Fruit fly (Drosophila melanogaster) whole organism, embryonic: Measurements from ENCODE around the gene CG5815.

Experiments
- CG10147 ChIP-seq: fragments of 200-800 bp; sonication (Bioruptor generic); optimal IDR thresholded peaks from 2 replicates; lab custom pipeline; 2019; ENCODE audit warnings: missing biosample characterization, mild to moderate bottlenecking, missing genetic modification characterization, moderate library complexity
- CG10209 ChIP-seq: fragments of 200-800 bp; sonication (Bioruptor generic); optimal IDR thresholded peaks from 3 replicates; lab custom pipeline; 2017; ENCODE audit warnings: missing biosample characterization, mild to moderate bottlenecking, missing genetic modification characterization, missing genetic modification reagents
- CG10321 ChIP-seq: fragments of 200-800 bp; sonication (Bioruptor generic); IDR thresholded peaks from 2 replicates; pipeline ENCODE4 v1.3.6; 2022; ENCODE audit warnings: missing biosample characterization, missing genetic modification characterization
- CG10543 ChIP-seq: fragments of 200-800 bp; sonication (Bioruptor generic); optimal IDR thresholded peaks from 3 replicates; lab custom pipeline; 2017; ENCODE audit warnings: missing biosample characterization, mild to moderate bottlenecking, missing genetic modification characterization, moderate library complexity
- CG11456 ChIP-seq: fragments of 200-800 bp; sonication (Bioruptor generic); IDR thresholded peaks from 3 replicates; pipeline ENCODE4 v1.3.6; 2022; ENCODE audit warnings: missing biosample characterization, missing genetic modification characterization
- CG11504 ChIP-seq: fragments of 200-800 bp; sonication (Bioruptor generic); optimal IDR thresholded peaks from 3 replicates; lab custom pipeline; 2019; ENCODE audit warnings: missing biosample characterization, mild to moderate bottlenecking, missing genetic modification characterization, moderate library complexity
- CG12236 ChIP-seq: fragments of 200-800 bp; sonication (Bioruptor generic); optimal IDR thresholded peaks from 2 replicates; lab custom pipeline; 2016; ENCODE audit warnings: missing biosample characterization, missing genetic modification characterization
- CG14050 ChIP-seq: fragments of 200-800 bp; sonication (Bioruptor generic); IDR thresholded peaks from 3 replicates; pipeline ENCODE4 v1.3.6; 2022; ENCODE audit warnings: missing biosample characterization, missing genetic modification characterization
- CG14441 ChIP-seq: fragments of 200-800 bp; sonication (Bioruptor generic); IDR thresholded peaks from 2 replicates; pipeline ENCODE4 v1.3.6; 2022; ENCODE audit warnings: missing biosample characterization, missing genetic modification characterization
- CG16815 ChIP-seq: fragments of 200-800 bp; sonication (Bioruptor generic); optimal IDR thresholded peaks from 3 replicates; lab custom pipeline; 2017; ENCODE audit warnings: missing biosample characterization, mild to moderate bottlenecking, missing genetic modification characterization
- CG17186 ChIP-seq: fragments of 200-800 bp; sonication (Bioruptor generic); optimal IDR thresholded peaks from 3 replicates; lab custom pipeline; 2017; ENCODE audit warnings: missing biosample characterization, missing genetic modification reagents, missing genetic modification characterization
- CG2678 ChIP-seq: fragments of 200-800 bp; sonication (Bioruptor generic); optimal IDR thresholded peaks from 3 replicates; lab custom pipeline; 2019; ENCODE audit warnings: missing biosample characterization, mild to moderate bottlenecking, missing genetic modification characterization, moderate library complexity
- CG2712 ChIP-seq: fragments of 200-800 bp; optimal IDR thresholded peaks from 3 replicates; lab custom pipeline; 2019; ENCODE audit warnings: missing biosample characterization, mild to moderate bottlenecking, missing genetic modification characterization, moderate library complexity
- CG30431 ChIP-seq: fragments of 200-800 bp; sonication (Bioruptor generic); optimal IDR thresholded peaks from 2 replicates; lab custom pipeline; 2017; ENCODE audit warnings: missing biosample characterization, missing genetic modification characterization
- CG3065 ChIP-seq: fragments of 200-800 bp; sonication (Bioruptor generic); optimal IDR thresholded peaks from 2 replicates; lab custom pipeline; 2016; ENCODE audit warnings: missing biosample characterization, missing genetic modification characterization
- CG33213 ChIP-seq: fragments of 200-800 bp; sonication (Bioruptor generic); optimal IDR thresholded peaks from 3 replicates; lab custom pipeline; 2016; ENCODE audit warnings: missing biosample characterization, missing genetic modification characterization
- CG34224 ChIP-seq: fragments of 200-800 bp; sonication (Bioruptor generic); IDR thresholded peaks from 3 replicates; pipeline ENCODE4 v1.3.6; 2022; ENCODE audit warnings: missing biosample characterization, missing genetic modification characterization; ENCODE audit not compliant: partially characterized antibody
- CG3726 ChIP-seq: fragments of 200-800 bp; sonication (Bioruptor generic); IDR thresholded peaks from 3 replicates; pipeline ENCODE4, ENCODE4 v1.3.6; 2022; ENCODE audit warnings: missing biosample characterization, missing genetic modification characterization
- CG4424 ChIP-seq: fragments of 200-800 bp; sonication (Bioruptor generic); optimal IDR thresholded peaks from 3 replicates; lab custom pipeline; 2016; ENCODE audit warnings: missing biosample characterization, missing genetic modification characterization
- CG5953 ChIP-seq: fragments of 200-800 bp; sonication (Bioruptor generic); IDR thresholded peaks from 2 replicates; pipeline ENCODE4 v1.3.6; 2022; ENCODE audit warnings: missing biosample characterization, missing genetic modification characterization
- CG6254 ChIP-seq: fragments of 200-800 bp; sonication (Bioruptor generic); optimal IDR thresholded peaks from 3 replicates; lab custom pipeline; 2017; ENCODE audit warnings: mild to moderate bottlenecking, missing biosample characterization, missing genetic modification reagents, missing genetic modification characterization
- CG7745 ChIP-seq: fragments of 200-800 bp; sonication (Bioruptor generic); optimal IDR thresholded peaks from 2 replicates; lab custom pipeline; 2018; ENCODE audit warnings: missing biosample characterization, mild to moderate bottlenecking, missing genetic modification characterization, moderate library complexity
- CG8290 ChIP-seq, 3 experiments: fragments of 200-800 bp; sonication (Bioruptor generic); optimal IDR thresholded peaks; 2 replicates each; lab custom pipeline; 2016 to 2019; ENCODE audit warnings: missing biosample characterization in 3 of 3, missing genetic modification characterization in 3 of 3, mild to moderate bottlenecking in 2 of 3, moderate library complexity in 1 of 3
- Dek ChIP-seq: fragments of 200-800 bp; sonication (Bioruptor generic); optimal IDR thresholded peaks from 3 replicates; lab custom pipeline; 2019; ENCODE audit warnings: missing biosample characterization, mild to moderate bottlenecking, missing genetic modification characterization, moderate library complexity
- Dp ChIP-seq: fragments of 200-800 bp; sonication (Bioruptor generic); optimal IDR thresholded peaks from 2 replicates; lab custom pipeline; 2018; ENCODE audit warnings: missing biosample characterization, mild to moderate bottlenecking, missing genetic modification characterization, moderate library complexity
- Kr ChIP-seq: fragments of 200-800 bp; sonication (Bioruptor generic); optimal IDR thresholded peaks from 2 replicates; lab custom pipeline; 2017; ENCODE audit warnings: missing biosample characterization, mild to moderate bottlenecking, missing genetic modification characterization
- Sox100B ChIP-seq: fragments of 200-800 bp; sonication (Bioruptor generic); optimal IDR thresholded peaks from 3 replicates; lab custom pipeline; 2018; ENCODE audit warnings: missing biosample characterization, mild to moderate bottlenecking, missing genetic modification characterization
- Xrp1 ChIP-seq: fragments of 200-800 bp; sonication (Bioruptor generic); IDR thresholded peaks from 2 replicates; pipeline ENCODE4 v1.3.6; 2022; ENCODE audit warnings: missing biosample characterization, missing genetic modification characterization
- bab2 ChIP-seq: fragments of 200-800 bp; sonication (Bioruptor generic); optimal IDR thresholded peaks from 2 replicates; lab custom pipeline; 2016; ENCODE audit warnings: missing biosample characterization, missing genetic modification characterization
- bcd ChIP-seq: fragments of 200-800 bp; sonication (Bioruptor generic); optimal IDR thresholded peaks from 2 replicates; lab custom pipeline; 2017; ENCODE audit warnings: missing biosample characterization, mild to moderate bottlenecking, missing genetic modification characterization
- cato ChIP-seq: fragments of 200-800 bp; sonication (Bioruptor generic); optimal IDR thresholded peaks from 2 replicates; lab custom pipeline; 2016; ENCODE audit warnings: missing biosample characterization, missing genetic modification characterization, borderline replicate concordance
- croc ChIP-seq: fragments of 200-800 bp; sonication (Bioruptor generic); conservative IDR thresholded peaks from 3 replicates; pipeline ENCODE4 v1.3.6; 2022; ENCODE audit warnings: missing biosample characterization, missing genetic modification characterization
- ewg ChIP-seq: fragments of 200-800 bp; sonication (Bioruptor generic); optimal IDR thresholded peaks from 3 replicates; lab custom pipeline; 2017; ENCODE audit warnings: mild to moderate bottlenecking, missing biosample characterization, missing genetic modification reagents, missing genetic modification characterization
- fd3F ChIP-seq: fragments of 200-800 bp; sonication (Bioruptor generic); optimal IDR thresholded peaks from 2 replicates; lab custom pipeline; 2018; ENCODE audit warnings: missing biosample characterization, mild to moderate bottlenecking, missing genetic modification characterization, moderate library complexity
- gem ChIP-seq: fragments of 200-800 bp; sonication (Bioruptor generic); optimal IDR thresholded peaks from 2 replicates; lab custom pipeline; 2019; ENCODE audit warnings: missing biosample characterization, mild to moderate bottlenecking, missing genetic modification characterization, moderate library complexity
- gfzf ChIP-seq: fragments of 200-800 bp; sonication (Bioruptor generic); optimal IDR thresholded peaks from 2 replicates; lab custom pipeline; 2016; ENCODE audit warnings: missing biosample characterization, mild to moderate bottlenecking, missing genetic modification characterization, moderate library complexity
- grn ChIP-seq: fragments of 200-800 bp; sonication (Bioruptor generic); optimal IDR thresholded peaks from 3 replicates; lab custom pipeline; 2017; ENCODE audit warnings: missing biosample characterization, missing genetic modification characterization
- lab ChIP-seq: fragments of 200-800 bp; sonication (Bioruptor generic); optimal IDR thresholded peaks from 3 replicates; lab custom pipeline; 2017; ENCODE audit warnings: missing biosample characterization, missing genetic modification characterization, mild to moderate bottlenecking, moderate library complexity, missing genetic modification reagents
- lilli ChIP-seq: fragments of 200-800 bp; sonication (Bioruptor generic); optimal IDR thresholded peaks from 3 replicates; lab custom pipeline; 2016; ENCODE audit warnings: missing biosample characterization, missing genetic modification characterization
- nom ChIP-seq: fragments of 200-800 bp; sonication (Bioruptor generic); optimal IDR thresholded peaks from 2 replicates; lab custom pipeline; 2017; ENCODE audit warnings: missing biosample characterization, missing genetic modification characterization, mild to moderate bottlenecking, moderate library complexity, missing genetic modification reagents
- pb ChIP-seq: fragments of 200-800 bp; sonication (Bioruptor generic); optimal IDR thresholded peaks from 3 replicates; lab custom pipeline; 2016; ENCODE audit warnings: missing biosample characterization, missing genetic modification characterization
- repo ChIP-seq: fragments of 200-800 bp; sonication (Bioruptor generic); optimal IDR thresholded peaks from 2 replicates; lab custom pipeline; 2016; ENCODE audit warnings: missing biosample characterization, missing genetic modification characterization
- salm ChIP-seq: fragments of 200-800 bp; sonication (Bioruptor generic); optimal IDR thresholded peaks from 2 replicates; lab custom pipeline; 2018; ENCODE audit warnings: missing biosample characterization, mild to moderate bottlenecking, missing genetic modification characterization
- slbo ChIP-seq: fragments of 200-800 bp; sonication (Bioruptor generic); IDR thresholded peaks from 2 replicates; pipeline ENCODE4 v1.3.6; 2022; ENCODE audit warnings: missing biosample characterization, missing genetic modification characterization
- slou ChIP-seq: fragments of 200-800 bp; sonication (Bioruptor generic); optimal IDR thresholded peaks from 3 replicates; lab custom pipeline; 2016; ENCODE audit warnings: missing biosample characterization, missing genetic modification characterization
- slp2 ChIP-seq: fragments of 200-800 bp; sonication (Bioruptor generic); optimal IDR thresholded peaks from 2 replicates; lab custom pipeline; 2016; ENCODE audit warnings: missing biosample characterization, missing genetic modification characterization
- wor ChIP-seq: fragments of 200-800 bp; sonication (Bioruptor generic); IDR thresholded peaks from 2 replicates; pipeline ENCODE4 v1.3.6; 2022; ENCODE audit warnings: missing biosample characterization, missing genetic modification characterization

CG5815 gene

DNA sequence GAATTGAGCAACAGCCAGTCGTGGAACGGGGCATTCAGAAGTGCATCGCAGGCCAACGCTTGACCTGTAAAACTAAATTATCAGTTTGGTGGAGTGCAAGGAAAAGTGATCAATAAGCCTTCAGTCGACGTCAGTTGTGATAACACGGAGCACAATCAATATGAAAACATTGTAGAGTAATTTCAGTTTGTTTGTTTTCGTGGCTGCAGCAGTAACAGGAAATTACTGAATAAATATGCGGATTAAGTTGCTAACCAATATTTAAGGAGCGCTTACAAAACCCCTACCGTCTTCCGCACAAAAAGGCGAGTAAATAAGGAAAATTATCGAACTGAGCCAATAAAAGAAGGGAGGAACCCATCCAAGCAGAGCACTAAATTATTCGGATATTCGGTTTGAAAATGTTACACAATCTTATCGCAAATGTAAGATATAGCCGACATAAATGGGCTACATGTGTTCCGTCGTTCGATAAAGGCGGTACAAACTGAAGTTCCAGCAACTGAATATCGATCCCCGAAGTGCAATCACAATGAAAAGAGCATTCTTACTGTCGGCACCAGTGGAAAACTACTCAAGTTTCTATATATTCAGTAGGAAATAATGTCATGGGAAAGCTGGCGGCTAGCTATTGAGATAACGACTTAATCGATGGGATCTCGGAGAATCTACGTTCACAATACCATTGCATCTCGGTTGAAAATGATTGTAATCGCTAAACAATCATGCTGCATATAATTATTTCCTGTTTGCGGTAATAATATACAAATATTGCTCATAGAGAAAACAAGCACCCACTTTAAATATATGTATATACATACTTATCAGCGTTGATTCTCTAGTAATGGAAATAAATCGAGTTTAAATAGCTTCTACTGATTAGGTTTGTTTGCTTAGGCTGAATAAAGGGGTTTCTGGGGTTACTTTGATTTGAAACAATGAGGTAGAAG, 23.6 kb downstream of the CG5815 start (continued):
- TF ChIP-seq slbo (no peak), grn (peak; percentile 71), Sox100B (peak; percentile 71), CG5953 (GFP tag; lab: Robert Waterston, UW) (peak; percentile 69), gem (tag; lab: Kevin White, UChicago) (peak; percentile 74), CG11456 (0 out of 3 replicates have a peak, but pooled peaks have one; percentile 12), Dp (no peak), CG4424 (GFP tag; lab: Kevin White, UChicago) (peak; percentile 47), CG14050 (GFP tag; lab: Robert Waterston, UW) (0 out of 3 replicates have a peak, but pooled peaks have one; percentile 29), CG16815 (peak; percentile 14), CG10147 (no peak), gfzf (no peak), pb (GFP tag; lab: Kevin White, UChicago) (no peak), CG14441 (peak; percentile 34; the same call in 1 of the 2 replicates), CG11504 (peak; percentile 53), CG30431 (GFP tag; lab: Kevin White, UChicago) (peak; percentile 33), CG10543 (GFP tag; lab: Kevin White, UChicago) (peak; percentile 33), bab2 (GFP tag; lab: Kevin White, UChicago) (peak; percentile 70), CG10209 (GFP tag; lab: Kevin White, UChicago) (peak; percentile 82), salm (tag; lab: Kevin White, UChicago) (peak; percentile 65), CG6254 (peak; percentile 54), slou (peak; percentile 35), CG2678 (peak; percentile 67), CG33213 (GFP tag; lab: Kevin White, UChicago) (peak; percentile 82), CG17186 (peak; percentile 66), nom (GFP tag; lab: Kevin White, UChicago) (peak; percentile 59), slp2 (peak; percentile 43), repo (GFP tag; lab: Kevin White, UChicago) (peak; percentile 47), CG3726 (GFP tag; lab: Robert Waterston, UW) (no peak), Dek (tag; lab: Kevin White, UChicago) (peak; percentile 28), fd3F (GFP tag; lab: Kevin White, UChicago) (peak; percentile 62), CG3065 (GFP tag; lab: Kevin White, UChicago) (peak; percentile 43), CG8290 (GFP tag; optimal IDR thresholded peaks at IDR 0.05; lab: Kevin White, UChicago) (peak; percentile 75), CG8290 (tag; optimal IDR thresholded peaks at IDR 0.05; lab: Kevin White, UChicago) (peak; percentile 61 to 65), lab (GFP tag; lab: Kevin White, UChicago) (peak; percentile 82), lilli (GFP tag; lab: Kevin White, UChicago) (peak; percentile 13), CG12236 (GFP tag; lab: Kevin White, UChicago) (peak; percentile 88), Xrp1 (peak; percentile 88), wor (no peak), cato (peak; percentile 46), CG10321 (GFP tag; lab: Robert Waterston, UW) (0 out of 2 replicates have a peak, but pooled peaks have one; percentile 12), CG2712 (peak; percentile 59), Kr (GFP tag; lab: Kevin White, UChicago) (peak; percentile 91), CG7745 (tag; lab: Kevin White, UChicago) (peak; percentile 85), ewg (peak; percentile 35), CG34224 (GFP tag; lab: Robert Waterston, UW) (no peak), bcd (GFP tag; lab: Kevin White, UChicago) (peak; percentile 60), croc (GFP tag; lab: Robert Waterston, UW) (no peak; the same call in 2 of the 3 replicates)
